Worm (Caenorhabditis elegans) whole organism, L4 larva: ENCODE results near the gene sahd-1.

Experiments
- F37D6.2 ChIP-seq: sonication (generic microtip); optimal IDR thresholded peaks from 2 replicates; lab custom pipeline; 2016; ENCODE audit warnings: mild to moderate bottlenecking, missing genetic modification characterization, missing compliant biosample characterization
- Y105C5A.15 ChIP-seq: fragments of 200-800 bp; sonication (Bioruptor generic); IDR thresholded peaks from 2 replicates; pipeline ENCODE4 v1.3.6; 2022; ENCODE audit warnings: missing genetic modification characterization, missing compliant biosample characterization
- Y5F2A.4 ChIP-seq: fragments of 200-800 bp; sonication (Bioruptor generic); optimal IDR thresholded peaks from 2 replicates; lab custom pipeline; 2018; ENCODE audit warnings: mild to moderate bottlenecking, missing genetic modification characterization, missing compliant biosample characterization
- ZK337.2 ChIP-seq: fragments of 200-800 bp; sonication (Bioruptor generic); IDR thresholded peaks from 2 replicates; pipeline ENCODE4 v1.3.6; 2022; ENCODE audit warnings: missing genetic modification reagents, missing genetic modification characterization, missing compliant biosample characterization
- ZK546.5 ChIP-seq, 2 experiments: sonication (generic microtip); optimal IDR thresholded peaks; 2 replicates each; lab custom pipeline; 2017; ENCODE audit warnings: missing biosample characterization in 2 of 2, missing genetic modification characterization in 2 of 2
- aha-1 ChIP-seq: fragments of 150-350 bp; peaks from one replicate; lab custom pipeline; 2014; ENCODE audit warnings: missing biosample characterization, missing genetic modification characterization
- ceh-62 ChIP-seq: sonication (generic microtip); optimal IDR thresholded peaks from 2 replicates; lab custom pipeline; 2017; ENCODE audit warnings: missing biosample characterization, missing genetic modification characterization
- cey-2 ChIP-seq: sonication (generic microtip); optimal IDR thresholded peaks from 3 replicates; lab custom pipeline; 2017; ENCODE audit warnings: missing genetic modification characterization, mild to moderate bottlenecking, missing compliant biosample characterization, antibody characterized with exemption, borderline replicate concordance; ENCODE audit not compliant: insufficient read depth
- daf-12 ChIP-seq: fragments of 150-350 bp; optimal IDR thresholded peaks from 2 replicates; lab custom pipeline; 2014; ENCODE audit warnings: missing biosample characterization, missing genetic modification reagents, missing genetic modification characterization
- daf-16 ChIP-seq, 3 experiments: sonication (generic microtip); optimal IDR thresholded peaks; 2 replicates each; lab custom pipeline; 2016 to 2017; ENCODE audit warnings: missing genetic modification characterization in 3 of 3, missing genetic modification reagents in 3 of 3, mild to moderate bottlenecking in 2 of 3, missing compliant biosample characterization in 2 of 3, missing biosample characterization in 1 of 3, moderate library complexity in 1 of 3
- daf-19 ChIP-seq: fragments of 200-800 bp; sonication (Bioruptor generic); conservative IDR thresholded peaks from 2 replicates; pipeline ENCODE4 v1.3.6; 2022; ENCODE audit warnings: missing genetic modification characterization, missing compliant biosample characterization
- daf-8 ChIP-seq: fragments of 200-800 bp; sonication (Bioruptor generic); IDR thresholded peaks from 2 replicates; pipeline ENCODE4 v1.3.6; 2022; ENCODE audit warnings: missing genetic modification characterization, missing compliant biosample characterization
- dmd-6 ChIP-seq: fragments of 200-800 bp; sonication (Bioruptor generic); IDR thresholded peaks from 2 replicates; pipeline ENCODE4 v1.3.6; 2022; ENCODE audit warnings: missing genetic modification reagents, missing genetic modification characterization, missing compliant biosample characterization
- dmd-8 ChIP-seq: fragments of 200-800 bp; sonication (Bioruptor generic); IDR thresholded peaks from 2 replicates; pipeline ENCODE4 v1.3.6; 2022; ENCODE audit warnings: missing genetic modification characterization, missing compliant biosample characterization
- dmd-9 ChIP-seq: fragments of 200-800 bp; sonication (Bioruptor generic); IDR thresholded peaks from 2 replicates; pipeline ENCODE4 v1.3.6; 2022; ENCODE audit warnings: missing genetic modification reagents, missing genetic modification characterization, missing compliant biosample characterization
- duxl-1 ChIP-seq: sonication (generic microtip); optimal IDR thresholded peaks from 2 replicates; lab custom pipeline; 2016; ENCODE audit warnings: mild to moderate bottlenecking, missing genetic modification characterization, moderate library complexity, missing compliant biosample characterization; ENCODE audit not compliant: poor library complexity
- dve-1 ChIP-seq: sonication (generic microtip); optimal IDR thresholded peaks from 2 replicates; lab custom pipeline; 2017; ENCODE audit warnings: antibody characterized with exemption, mild to moderate bottlenecking, missing genetic modification characterization, missing compliant biosample characterization; ENCODE audit not compliant: insufficient read depth
- egl-27 ChIP-seq: sonication (generic microtip); optimal IDR thresholded peaks from 3 replicates; lab custom pipeline; 2017; ENCODE audit warnings: missing biosample characterization, missing genetic modification reagents, missing genetic modification characterization
- fkh-10 ChIP-seq: fragments of 150-350 bp; optimal IDR thresholded peaks from 2 replicates; lab custom pipeline; 2014; ENCODE audit warnings: missing biosample characterization, missing genetic modification reagents, missing genetic modification characterization
- hif-1 ChIP-seq, 2 experiments: sonication (generic microtip); optimal IDR thresholded peaks; 2 replicates each; lab custom pipeline; 2016 to 2017; ENCODE audit warnings: missing compliant biosample characterization in 2 of 2, missing genetic modification characterization in 2 of 2, missing genetic modification reagents in 2 of 2, missing genotype in 2 of 2, mild to moderate bottlenecking in 1 of 2
- hlh-11 ChIP-seq: fragments of 200-800 bp; sonication (Bioruptor generic); optimal IDR thresholded peaks from 2 replicates; lab custom pipeline; 2018; ENCODE audit warnings: mild to moderate bottlenecking, missing genetic modification characterization, missing compliant biosample characterization
- jun-1 ChIP-seq: fragments of 150-350 bp; optimal IDR thresholded peaks from 2 replicates; lab custom pipeline; 2014; ENCODE audit warnings: missing biosample characterization, missing genetic modification reagents, missing genetic modification characterization
- lim-7 ChIP-seq: fragments of 200-800 bp; sonication (Bioruptor generic); IDR thresholded peaks from 2 replicates; pipeline ENCODE4 v1.3.6; 2022; ENCODE audit warnings: missing genetic modification characterization, missing compliant biosample characterization
- lin-15B ChIP-seq: fragments of 150-350 bp; sonication (generic microtip); optimal IDR thresholded peaks from 3 replicates; lab custom pipeline; 2014; ENCODE audit warnings: missing biosample characterization, missing genetic modification characterization
- lin-38 ChIP-seq: fragments of 200-800 bp; sonication (Bioruptor generic); IDR thresholded peaks from 2 replicates; pipeline ENCODE4 v1.3.6; 2022; ENCODE audit warnings: missing genetic modification reagents, missing genetic modification characterization, missing compliant biosample characterization
- lsy-2 ChIP-seq, 2 experiments: fragments of 150-350 bp in 1 of 2; sonication (generic microtip) in 1 of 2; optimal IDR thresholded peaks; 2 replicates each; lab custom pipeline; 2014 to 2017; ENCODE audit warnings: missing biosample characterization in 2 of 2, missing genetic modification characterization in 2 of 2
- madf-9 ChIP-seq: fragments of 200-800 bp; sonication (Bioruptor generic); conservative IDR thresholded peaks from 2 replicates; pipeline ENCODE4 v1.3.6; 2022; ENCODE audit warnings: missing genetic modification reagents, missing genetic modification characterization, missing compliant biosample characterization
- mdt-29 ChIP-seq: fragments of 200-800 bp; sonication (Bioruptor generic); IDR thresholded peaks from 2 replicates; pipeline ENCODE4 v1.3.6; 2022; ENCODE audit warnings: missing genetic modification reagents, missing genetic modification characterization, missing compliant biosample characterization
- mep-1 ChIP-seq: fragments of 150-350 bp; sonication (generic microtip); optimal IDR thresholded peaks from 3 replicates; lab custom pipeline; 2014; ENCODE audit warnings: missing biosample characterization, missing genetic modification characterization
- nhr-10 ChIP-seq: fragments of 150-350 bp; optimal IDR thresholded peaks from 2 replicates; lab custom pipeline; 2014; ENCODE audit warnings: missing biosample characterization, missing genetic modification characterization
- nhr-102 ChIP-seq: sonication (generic microtip); optimal IDR thresholded peaks from 2 replicates; lab custom pipeline; 2016; ENCODE audit warnings: mild to moderate bottlenecking, missing genetic modification characterization, moderate library complexity, missing compliant biosample characterization
- nhr-11 ChIP-seq: fragments of 150-350 bp; optimal IDR thresholded peaks from 2 replicates; lab custom pipeline; 2014; ENCODE audit warnings: missing biosample characterization, missing genetic modification characterization
- nhr-28 ChIP-seq: fragments of 150-350 bp; optimal IDR thresholded peaks from 2 replicates; lab custom pipeline; 2014; ENCODE audit warnings: missing biosample characterization, missing genetic modification characterization
- nhr-42 ChIP-seq: fragments of 200-800 bp; sonication (Bioruptor generic); IDR thresholded peaks from 2 replicates; pipeline ENCODE4 v1.3.6; 2022; ENCODE audit warnings: missing genetic modification characterization, missing compliant biosample characterization
- php-3 ChIP-seq: fragments of 200-800 bp; sonication (Bioruptor generic); IDR thresholded peaks from 2 replicates; pipeline ENCODE4 v1.3.6; 2022; ENCODE audit warnings: missing genetic modification reagents, missing genetic modification characterization, missing compliant biosample characterization
- pqm-1 ChIP-seq: sonication (generic microtip); optimal IDR thresholded peaks from 2 replicates; lab custom pipeline; 2017; ENCODE audit warnings: missing biosample characterization, missing genetic modification characterization
- saeg-2 ChIP-seq: fragments of 200-800 bp; sonication (Bioruptor generic); IDR thresholded peaks from 2 replicates; pipeline ENCODE4 v1.3.6; 2022; ENCODE audit warnings: missing genetic modification reagents, missing genetic modification characterization, missing compliant biosample characterization
- sdz-12 ChIP-seq: fragments of 200-800 bp; sonication (Bioruptor generic); optimal IDR thresholded peaks from 2 replicates; lab custom pipeline; 2018; ENCODE audit warnings: mild to moderate bottlenecking, missing genetic modification characterization, missing compliant biosample characterization
- skn-1 ChIP-seq: fragments of 150-350 bp; optimal IDR thresholded peaks from 2 replicates; lab custom pipeline; 2014; ENCODE audit warnings: missing biosample characterization, missing genetic modification characterization
- snpc-1.2 ChIP-seq: fragments of 200-800 bp; sonication (Bioruptor generic); IDR thresholded peaks from 2 replicates; pipeline ENCODE4 v1.3.6; 2022; ENCODE audit warnings: missing genetic modification reagents, missing genetic modification characterization, missing compliant biosample characterization
- snpc-4 ChIP-seq: fragments of 150-350 bp; optimal IDR thresholded peaks from 2 replicates; lab custom pipeline; 2014; ENCODE audit warnings: missing biosample characterization, missing genetic modification characterization
- spr-1 ChIP-seq: sonication (generic microtip); optimal IDR thresholded peaks from 2 replicates; lab custom pipeline; 2016; ENCODE audit warnings: mild to moderate bottlenecking, missing genetic modification characterization, missing compliant biosample characterization
- unc-130 ChIP-seq: sonication (generic microtip); optimal IDR thresholded peaks from 2 replicates; lab custom pipeline; 2016; ENCODE audit warnings: missing genetic modification reagents, missing genetic modification characterization, missing compliant biosample characterization
- unc-62 ChIP-seq, 3 experiments: fragments of 150-350 bp in 1 of 3; sonication (generic microtip); optimal IDR thresholded peaks in 2 of 3; peaks in 1 of 3; 1 replicate in 1 of 3; 2 replicates in 2 of 3; lab custom pipeline; 2014 to 2017; ENCODE audit warnings: missing biosample characterization in 3 of 3, missing genetic modification characterization in 3 of 3, missing genetic modification reagents in 3 of 3, missing genotype in 1 of 3
- vab-7 ChIP-seq: fragments of 200-800 bp; sonication (Bioruptor generic); IDR thresholded peaks from 2 replicates; pipeline ENCODE4 v1.3.6; 2022; ENCODE audit warnings: missing genetic modification reagents, missing genetic modification characterization, missing compliant biosample characterization
- zfp-3 ChIP-seq: fragments of 200-800 bp; sonication (Bioruptor generic); conservative IDR thresholded peaks from 2 replicates; pipeline ENCODE4 v1.3.6; 2022; ENCODE audit warnings: missing genetic modification reagents, missing genetic modification characterization, missing compliant biosample characterization
- zip-11 ChIP-seq: fragments of 200-800 bp; sonication (Bioruptor generic); IDR thresholded peaks from 2 replicates; pipeline ENCODE4 v1.3.6; 2022; ENCODE audit warnings: missing genetic modification characterization, missing compliant biosample characterization
- ztf-11 ChIP-seq: fragments of 150-350 bp; optimal IDR thresholded peaks from 2 replicates; lab custom pipeline; 2014; ENCODE audit warnings: missing biosample characterization, missing genetic modification characterization
- ztf-7 ChIP-seq: fragments of 150-350 bp; optimal IDR thresholded peaks from 2 replicates; lab custom pipeline; 2014; ENCODE audit warnings: missing biosample characterization, missing genetic modification characterization

The sahd-1 gene

DNA sequence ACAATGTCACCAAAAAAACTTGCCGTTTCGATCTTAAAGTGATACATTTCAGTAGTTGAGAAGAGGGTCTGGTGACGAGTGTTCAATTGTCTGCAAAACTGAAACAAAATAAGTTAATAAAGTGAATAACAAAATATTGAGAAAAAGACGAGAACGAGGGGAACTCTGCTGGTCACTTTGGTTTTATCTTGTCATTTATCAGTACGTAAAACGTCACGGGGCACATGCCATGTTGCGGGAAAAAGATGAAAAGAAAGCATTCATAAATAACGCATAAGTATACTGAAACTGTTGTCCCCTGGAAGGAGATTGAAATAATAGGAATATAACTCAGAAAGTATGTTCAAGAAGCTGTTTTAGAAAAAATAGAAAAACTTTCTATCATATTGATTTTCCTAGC, at the start of gene sahd-1:
sahd-1 (minus strand) TSS at position 100 of the 400 bp plus-strand sequence.
- TF ChIP-seq Y5F2A.4 (GFP tag; lab: Kevin White, UChicago) (no peak), pqm-1 (tag; lab: Kevin White, UChicago) (peak; percentile 40), aha-1 (tag; lab: Kevin White, UChicago) (peak; percentile 46)

DNA sequence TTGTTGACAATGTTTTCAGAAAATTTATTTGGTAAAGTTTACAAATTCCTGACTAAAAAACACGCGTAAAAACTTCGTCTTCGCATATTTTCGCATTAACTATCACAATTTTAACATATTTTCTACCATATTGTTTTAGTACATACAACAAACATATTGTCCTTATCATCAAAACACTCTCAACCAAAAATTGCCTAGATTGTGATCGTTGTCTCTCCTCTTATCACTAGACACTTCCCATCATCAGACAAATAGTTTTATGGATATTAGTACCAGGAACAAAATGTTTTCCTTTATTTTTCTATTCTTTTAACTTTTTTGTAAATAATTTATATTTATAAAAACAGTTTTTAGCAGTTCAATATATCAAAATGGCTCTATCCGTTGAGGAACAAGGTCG, 46.6 kb upstream of the sahd-1 start, which contains the start of gene C17C3.3:
C17C3.3 (plus strand) TSS at position 346 of the 400 bp plus-strand sequence.
- TF ChIP-seq dmd-9 (GFP tag; lab: Robert Waterston, UW) (no peak), lim-7 (GFP tag; lab: Robert Waterston, UW) (no peak), snpc-4 (tag; lab: Kevin White, UChicago) (no peak), cey-2 (tag; lab: Kevin White, UChicago) (no peak), F37D6.2 (tag; lab: Kevin White, UChicago) (no peak), ZK337.2 (no peak), egl-27 (tag; lab: Kevin White, UChicago) (no peak), nhr-42 (no peak), lsy-2 (tag; optimal IDR thresholded peaks at IDR 0.05; lab: Kevin White, UChicago) (no peak), vab-7 (GFP tag; lab: Robert Waterston, UW) (no peak), lin-15B (no peak), unc-130 (no peak), sdz-12 (no peak), php-3 (GFP tag; lab: Robert Waterston, UW) (no peak), mep-1 (no peak), nhr-28 (tag; lab: Kevin White, UChicago) (peak; percentile 28), hlh-11 (tag; lab: Kevin White, UChicago) (peak; percentile 24), ztf-7 (no peak), daf-12 (tag; lab: Kevin White, UChicago) (no peak), snpc-1.2 (GFP tag; lab: Robert Waterston, UW) (no peak), ztf-11 (no peak), spr-1 (no peak), unc-62 (GFP tag; optimal IDR thresholded peaks at IDR 0.05 in 1 of 2; lab: Kevin White, UChicago) (no peak), unc-62 (tag; optimal IDR thresholded peaks at IDR 0.05; lab: Kevin White, UChicago) (no peak), hif-1 (tag; optimal IDR thresholded peaks at IDR 0.05; lab: Kevin White, UChicago) (no peak), ceh-62 (tag; lab: Kevin White, UChicago) (no peak), dmd-6 (GFP tag; lab: Robert Waterston, UW) (no peak), dve-1 (tag; lab: Kevin White, UChicago) (peak; percentile 72), Y105C5A.15 (GFP tag; lab: Robert Waterston, UW) (no peak), ZK546.5 (tag; optimal IDR thresholded peaks at IDR 0.05; lab: Kevin White, UChicago) (no peak), madf-9 (GFP tag; lab: Robert Waterston, UW) (no peak), pqm-1 (tag; lab: Kevin White, UChicago) (peak; percentile 58), nhr-102 (tag; lab: Kevin White, UChicago) (no peak), nhr-10 (tag; lab: Kevin White, UChicago) (no peak), fkh-10 (GFP tag; lab: Kevin White, UChicago) (no peak), saeg-2 (no peak), lin-38 (GFP tag; lab: Robert Waterston, UW) (no peak), jun-1 (tag; lab: Kevin White, UChicago) (no peak), skn-1 (tag; lab: Kevin White, UChicago) (no peak), daf-19 (no peak), daf-8 (GFP tag; lab: Robert Waterston, UW) (no peak), mdt-29 (GFP tag; lab: Robert Waterston, UW) (no peak), zip-11 (no peak), nhr-11 (tag; lab: Kevin White, UChicago) (no peak), daf-16 (GFP tag; optimal IDR thresholded peaks at IDR 0.05; lab: Kevin White, UChicago) (no peak), daf-16 (tag; optimal IDR thresholded peaks at IDR 0.05; lab: Kevin White, UChicago) (peak; percentile 97), dmd-8 (GFP tag; lab: Robert Waterston, UW) (no peak), aha-1 (tag; lab: Kevin White, UChicago) (no peak), duxl-1 (tag; lab: Kevin White, UChicago) (no peak), zfp-3 (no peak)
